Fruit fly (Drosophila melanogaster) whole organism, adult: ENCODE measurements around the gene Apl.

Experiments used
- CG11617 ChIP-seq: fragments of 200-800 bp; sonication (Bioruptor generic); optimal IDR thresholded peaks from 2 replicates; lab custom pipeline; 2017; ENCODE audit warnings: mild to moderate bottlenecking, missing biosample characterization, missing genetic modification reagents, missing genetic modification characterization
- CG12768 ChIP-seq: fragments of 200-800 bp; sonication (Bioruptor generic); optimal IDR thresholded peaks from 2 replicates; lab custom pipeline; 2017; ENCODE audit warnings: missing biosample characterization, missing genetic modification characterization, mild to moderate bottlenecking, moderate library complexity, missing genetic modification reagents
- CG14711 ChIP-seq: fragments of 200-800 bp; sonication (Bioruptor generic); optimal IDR thresholded peaks from 2 replicates; lab custom pipeline; 2018; ENCODE audit warnings: missing biosample characterization, mild to moderate bottlenecking, missing genetic modification characterization, moderate library complexity
- CG5204 ChIP-seq: fragments of 200-800 bp; sonication (Bioruptor generic); optimal IDR thresholded peaks from 2 replicates; lab custom pipeline; 2016; ENCODE audit warnings: missing biosample characterization, missing genetic modification characterization
- CG7045 ChIP-seq: fragments of 200-800 bp; sonication (Bioruptor generic); optimal IDR thresholded peaks from 2 replicates; lab custom pipeline; 2017; ENCODE audit warnings: missing biosample characterization, mild to moderate bottlenecking, missing genetic modification characterization
- CG7101 ChIP-seq: fragments of 200-800 bp; sonication (Bioruptor generic); optimal IDR thresholded peaks from 2 replicates; lab custom pipeline; 2018; ENCODE audit warnings: missing biosample characterization, mild to moderate bottlenecking, missing genetic modification characterization, moderate library complexity
- Clk ChIP-seq: fragments of 200-800 bp; sonication (Bioruptor generic); optimal IDR thresholded peaks from 2 replicates; lab custom pipeline; 2017; ENCODE audit warnings: missing biosample characterization, missing genetic modification characterization
- Hr96 ChIP-seq: fragments of 200-800 bp; sonication (Bioruptor generic); optimal IDR thresholded peaks from 2 replicates; lab custom pipeline; 2016; ENCODE audit warnings: missing biosample characterization, missing genetic modification characterization
- Mnt ChIP-seq: fragments of 200-800 bp; sonication (Bioruptor generic); optimal IDR thresholded peaks from 2 replicates; lab custom pipeline; 2016; ENCODE audit warnings: missing biosample characterization, mild to moderate bottlenecking, missing genetic modification characterization
- bab1 ChIP-seq: fragments of 200-800 bp; sonication (Bioruptor generic); optimal IDR thresholded peaks from 3 replicates; lab custom pipeline; 2019; ENCODE audit warnings: missing biosample characterization, mild to moderate bottlenecking, missing genetic modification characterization, moderate library complexity
- cic ChIP-seq: fragments of 200-800 bp; sonication (Bioruptor generic); optimal IDR thresholded peaks from 2 replicates; lab custom pipeline; 2017; ENCODE audit warnings: missing biosample characterization, mild to moderate bottlenecking, missing genetic modification characterization, moderate library complexity
- cnc ChIP-seq, 2 experiments: fragments of >200 bp; optimal IDR thresholded peaks; 2 replicates each; lab custom pipeline; 2017
- pad ChIP-seq: fragments of 200-800 bp; sonication (Bioruptor generic); optimal IDR thresholded peaks from 3 replicates; lab custom pipeline; 2017; ENCODE audit warnings: missing biosample characterization, missing genetic modification characterization, mild to moderate bottlenecking, moderate library complexity, missing genetic modification reagents
- toe ChIP-seq: fragments of 200-800 bp; sonication (Bioruptor generic); optimal IDR thresholded peaks from 2 replicates; lab custom pipeline; 2016; ENCODE audit warnings: missing biosample characterization, missing genetic modification characterization

dm6 chr3L:16546159-16546558, 48.8 kb upstream of the Apl start:
- no peak for TF ChIP-seq CG14711 (tag; lab: Kevin White, UChicago)
- no peak for TF ChIP-seq cic (GFP tag; lab: Kevin White, UChicago)
- TF ChIP-seq toe (GFP tag; lab: Kevin White, UChicago), result no peak
- no peak for TF ChIP-seq cnc (optimal IDR thresholded peaks at IDR 0.05; lab: Kevin White, UChicago)
- TF ChIP-seq CG7101 (tag; lab: Kevin White, UChicago), result no peak
- no peak for TF ChIP-seq CG12768 (GFP tag; lab: Kevin White, UChicago)
- TF ChIP-seq Mnt (GFP tag; lab: Kevin White, UChicago), result no peak
- TF ChIP-seq Clk, result no peak
- no peak for TF ChIP-seq CG5204 (GFP tag; lab: Kevin White, UChicago)
- no peak for TF ChIP-seq CG7045
- no peak for TF ChIP-seq CG11617
- no peak for TF ChIP-seq Hr96 (GFP tag; lab: Kevin White, UChicago)
- TF ChIP-seq bab1 (GFP tag; lab: Kevin White, UChicago), result no peak
- no peak for TF ChIP-seq pad (GFP tag; lab: Kevin White, UChicago)
